Worm (Caenorhabditis elegans) whole organism, late embryonic: Measurements from ENCODE around the gene W06F12.2.

Experiments used
- C08G9.2 ChIP-seq: sonication (generic microtip); optimal IDR thresholded peaks from 2 replicates; lab custom pipeline; 2016; ENCODE audit warnings: mild to moderate bottlenecking, missing genetic modification characterization, moderate library complexity, missing compliant biosample characterization
- C38D4.7 ChIP-seq: fragments of 200-800 bp; sonication (Bioruptor generic); optimal IDR thresholded peaks from 2 replicates; lab custom pipeline; 2018; ENCODE audit warnings: mild to moderate bottlenecking, missing genetic modification characterization, moderate library complexity, missing compliant biosample characterization
- K09A11.1 ChIP-seq: sonication (generic microtip); optimal IDR thresholded peaks from 2 replicates; lab custom pipeline; 2017; ENCODE audit warnings: antibody characterized with exemption, mild to moderate bottlenecking, missing genetic modification characterization, missing compliant biosample characterization; ENCODE audit not compliant: insufficient read depth
- T23F11.4 ChIP-seq: fragments of 200-800 bp; sonication (Bioruptor generic); optimal IDR thresholded peaks from 2 replicates; lab custom pipeline; 2018; ENCODE audit warnings: mild to moderate bottlenecking, missing genetic modification characterization, missing compliant biosample characterization
- Y22D7AL.16 ChIP-seq: sonication (generic microtip); optimal IDR thresholded peaks from 2 replicates; lab custom pipeline; 2016; ENCODE audit warnings: missing genetic modification characterization, missing compliant biosample characterization
- ama-1 ChIP-seq: fragments of 150-350 bp; optimal IDR thresholded peaks from 2 replicates; lab custom pipeline; 2014
- ceh-2 ChIP-seq: sonication (generic microtip); optimal IDR thresholded peaks from 2 replicates; lab custom pipeline; 2016; ENCODE audit warnings: missing genotype, missing genetic modification characterization, missing compliant biosample characterization
- ceh-24 ChIP-seq: sonication (generic microtip); optimal IDR thresholded peaks from 2 replicates; lab custom pipeline; 2016; ENCODE audit warnings: mild to moderate bottlenecking, missing genetic modification characterization, missing compliant biosample characterization
- ceh-34 ChIP-seq: sonication (generic microtip); optimal IDR thresholded peaks from 2 replicates; lab custom pipeline; 2016; ENCODE audit warnings: mild to moderate bottlenecking, missing genetic modification characterization, missing compliant biosample characterization
- ceh-45 ChIP-seq: fragments of 200-800 bp; sonication (Bioruptor generic); IDR thresholded peaks from 2 replicates; pipeline ENCODE4 v1.3.6; 2022; ENCODE audit warnings: missing genetic modification reagents, missing genetic modification characterization, missing compliant biosample characterization
- ceh-48 ChIP-seq: sonication (generic microtip); optimal IDR thresholded peaks from 2 replicates; lab custom pipeline; 2016; ENCODE audit warnings: missing genetic modification characterization, inconsistent platforms, missing compliant biosample characterization
- che-1 ChIP-seq: sonication (generic microtip); optimal IDR thresholded peaks from 2 replicates; lab custom pipeline; 2016; ENCODE audit warnings: mild to moderate bottlenecking, missing genetic modification characterization, missing compliant biosample characterization
- dve-1 ChIP-seq: sonication (generic microtip); optimal IDR thresholded peaks from 2 replicates; lab custom pipeline; 2017; ENCODE audit warnings: antibody characterized with exemption, mild to moderate bottlenecking, missing genetic modification characterization, missing compliant biosample characterization
- eyg-1 ChIP-seq: sonication (generic microtip); optimal IDR thresholded peaks from 2 replicates; lab custom pipeline; 2016; ENCODE audit warnings: missing genotype, missing genetic modification characterization, missing compliant biosample characterization
- fax-1 ChIP-seq: sonication (generic microtip); optimal IDR thresholded peaks from 2 replicates; lab custom pipeline; 2016; ENCODE audit warnings: missing genotype, missing genetic modification characterization, missing compliant biosample characterization
- fkh-6 ChIP-seq: sonication (generic microtip); optimal IDR thresholded peaks from 2 replicates; lab custom pipeline; 2016; ENCODE audit warnings: missing genetic modification characterization, missing compliant biosample characterization
- gmeb-2 ChIP-seq: sonication (generic microtip); optimal IDR thresholded peaks from 2 replicates; lab custom pipeline; 2016; ENCODE audit warnings: missing genetic modification characterization, inconsistent platforms, missing compliant biosample characterization
- hlh-13 ChIP-seq: fragments of 200-800 bp; sonication (Bioruptor generic); optimal IDR thresholded peaks from 2 replicates; lab custom pipeline; 2018; ENCODE audit warnings: mild to moderate bottlenecking, missing genetic modification characterization, missing compliant biosample characterization
- hlh-15 ChIP-seq: sonication (generic microtip); optimal IDR thresholded peaks from 2 replicates; lab custom pipeline; 2016; ENCODE audit warnings: missing genetic modification characterization, missing compliant biosample characterization
- hlh-30 ChIP-seq: sonication (generic microtip); optimal IDR thresholded peaks from 2 replicates; lab custom pipeline; 2017; ENCODE audit warnings: antibody characterized with exemption, missing genetic modification characterization, missing compliant biosample characterization; ENCODE audit not compliant: insufficient read depth
- hlh-8 ChIP-seq: sonication (generic microtip); optimal IDR thresholded peaks from 2 replicates; lab custom pipeline; 2016; ENCODE audit warnings: missing genotype, missing genetic modification characterization, missing compliant biosample characterization
- lim-6 ChIP-seq: sonication (generic microtip); optimal IDR thresholded peaks from 2 replicates; lab custom pipeline; 2016; ENCODE audit warnings: missing genetic modification characterization, missing compliant biosample characterization
- madf-2 ChIP-seq: sonication (generic microtip); optimal IDR thresholded peaks from 2 replicates; lab custom pipeline; 2017; ENCODE audit warnings: missing genetic modification characterization, missing compliant biosample characterization
- nfya-1 ChIP-seq: sonication (generic microtip); optimal IDR thresholded peaks from 2 replicates; lab custom pipeline; 2017; ENCODE audit warnings: missing genetic modification characterization, mild to moderate bottlenecking, missing compliant biosample characterization, antibody characterized with exemption, moderate library complexity
- nhr-11 ChIP-seq: fragments of 150-350 bp; optimal IDR thresholded peaks from 2 replicates; lab custom pipeline; 2014; ENCODE audit warnings: missing biosample characterization, missing genetic modification characterization
- npax-4 ChIP-seq: sonication (generic microtip); optimal IDR thresholded peaks from 2 replicates; lab custom pipeline; 2016; ENCODE audit warnings: missing genetic modification characterization, missing compliant biosample characterization
- pag-3 ChIP-seq: sonication (generic microtip); optimal IDR thresholded peaks from 2 replicates; lab custom pipeline; 2016; ENCODE audit warnings: missing compliant biosample characterization, missing genetic modification characterization, borderline replicate concordance
- pat-9 ChIP-seq: fragments of 200-800 bp; sonication (Bioruptor generic); optimal IDR thresholded peaks from 2 replicates; lab custom pipeline; 2018; ENCODE audit warnings: mild to moderate bottlenecking, missing genetic modification characterization, moderate library complexity, missing compliant biosample characterization
- pax-1 ChIP-seq: fragments of 150-350 bp; optimal IDR thresholded peaks from 2 replicates; lab custom pipeline; 2014; ENCODE audit warnings: missing biosample characterization, missing genetic modification characterization
- pqm-1 ChIP-seq: sonication (generic microtip); optimal IDR thresholded peaks from 2 replicates; lab custom pipeline; 2016; ENCODE audit warnings: missing genetic modification characterization, missing compliant biosample characterization
- ref-2 ChIP-seq: sonication (generic microtip); optimal IDR thresholded peaks from 2 replicates; lab custom pipeline; 2016; ENCODE audit warnings: missing genetic modification characterization, missing compliant biosample characterization
- rnt-1 ChIP-seq: sonication (generic microtip); optimal IDR thresholded peaks from 2 replicates; lab custom pipeline; 2016; ENCODE audit warnings: missing genetic modification characterization, missing compliant biosample characterization
- sox-2 ChIP-seq: fragments of 200-800 bp; sonication (Bioruptor generic); IDR thresholded peaks from 2 replicates; pipeline ENCODE4 v1.3.6; 2022; ENCODE audit warnings: missing genetic modification reagents, missing genetic modification characterization, missing compliant biosample characterization
- sox-4 ChIP-seq: sonication (generic microtip); optimal IDR thresholded peaks from 2 replicates; lab custom pipeline; 2017; ENCODE audit warnings: mild to moderate bottlenecking, missing genetic modification characterization, inconsistent platforms, missing compliant biosample characterization
- tbx-2 ChIP-seq: sonication (generic microtip); optimal IDR thresholded peaks from 2 replicates; lab custom pipeline; 2016; ENCODE audit warnings: missing genetic modification characterization, missing compliant biosample characterization
- ttx-3 ChIP-seq: sonication (generic microtip); optimal IDR thresholded peaks from 2 replicates; lab custom pipeline; 2016; ENCODE audit warnings: missing genetic modification reagents, missing genetic modification characterization, missing compliant biosample characterization
- unc-3 ChIP-seq, 2 experiments: fragments of 200-800 bp in 1 of 2; sonication (Bioruptor generic) in 1 of 2; sonication (generic microtip) in 1 of 2; conservative IDR thresholded peaks in 1 of 2; optimal IDR thresholded peaks in 1 of 2; 2 replicates each; pipeline versions ENCODE4 v1.3.6 to Lab custom; 2016 to 2022; ENCODE audit warnings: missing compliant biosample characterization in 2 of 2, missing genetic modification characterization in 2 of 2, missing genetic modification reagents in 1 of 2
- unc-86 ChIP-seq: sonication (generic microtip); optimal IDR thresholded peaks from 2 replicates; lab custom pipeline; 2016; ENCODE audit warnings: missing genetic modification characterization, missing compliant biosample characterization
- zip-5 ChIP-seq: sonication (generic microtip); optimal IDR thresholded peaks from 2 replicates; lab custom pipeline; 2016; ENCODE audit warnings: missing genetic modification characterization, missing compliant biosample characterization

The W06F12.2 gene

ce11 chrIII:13687211-13687610 lies 44.3 kb downstream of the W06F12.2 start, which contains the start of gene cul-2:
Gene cul-2 (plus strand): TSS chrIII:13687269.
- TF ChIP-seq zip-5: no peak
- TF ChIP-seq K09A11.1 (tag; lab: Kevin White, UChicago): no peak
- TF ChIP-seq lim-6 (tag; lab: Kevin White, UChicago): no peak
- TF ChIP-seq unc-86 (tag; lab: Kevin White, UChicago): no peak
- TF ChIP-seq sox-2: no peak
- TF ChIP-seq hlh-13 (GFP tag; lab: Kevin White, UChicago): no peak
- peak; percentile 43 for TF ChIP-seq ceh-48 (tag; lab: Kevin White, UChicago)
- TF ChIP-seq madf-2 (tag; lab: Kevin White, UChicago): no peak
- no peak for TF ChIP-seq C08G9.2 (tag; lab: Kevin White, UChicago)
- TF ChIP-seq ceh-45: no peak
- no peak for TF ChIP-seq rnt-1
- no peak for TF ChIP-seq sox-4
- TF ChIP-seq pax-1: no peak
- TF ChIP-seq tbx-2: no peak
- TF ChIP-seq gmeb-2 (tag; lab: Kevin White, UChicago): no peak
- peak; percentile 8 for TF ChIP-seq hlh-30 (tag; lab: Kevin White, UChicago)
- TF ChIP-seq nfya-1 (tag; lab: Kevin White, UChicago): peak; percentile 36
- TF ChIP-seq T23F11.4: no peak
- TF ChIP-seq che-1 (tag; lab: Kevin White, UChicago): no peak
- TF ChIP-seq pag-3: no peak

ce11 chrIII:13686309-13686708 lies 45.2 kb downstream of the W06F12.2 start, which contains the start of gene dyf-2:
Gene dyf-2 (minus strand): TSS chrIII:13686445.
- TF ChIP-seq eyg-1: no peak
- TF ChIP-seq hlh-8: no peak
- no peak for TF ChIP-seq Y22D7AL.16 (tag; lab: Kevin White, UChicago)
- no peak for TF ChIP-seq unc-86 (tag; lab: Kevin White, UChicago)
- TF ChIP-seq sox-2: no peak
- TF ChIP-seq zip-5: no peak

ce11 chrIII:13684236-13684635 lies 47.3 kb downstream of the W06F12.2 start:
- TF ChIP-seq unc-3 (GFP tag; conservative IDR thresholded peaks at IDR 0.05; lab: Robert Waterston, UW) (no peak), unc-3 (tag; optimal IDR thresholded peaks at IDR 0.05; lab: Kevin White, UChicago) (no peak), pat-9 (tag; lab: Kevin White, UChicago) (no peak), pax-1 (no peak), lim-6 (tag; lab: Kevin White, UChicago) (no peak), pag-3 (no peak), nhr-11 (no peak), ceh-24 (tag; lab: Kevin White, UChicago) (no peak), ama-1 (lab: Kevin White, UChicago) (no peak), ttx-3 (tag; lab: Kevin White, UChicago) (no peak)

DNA sequence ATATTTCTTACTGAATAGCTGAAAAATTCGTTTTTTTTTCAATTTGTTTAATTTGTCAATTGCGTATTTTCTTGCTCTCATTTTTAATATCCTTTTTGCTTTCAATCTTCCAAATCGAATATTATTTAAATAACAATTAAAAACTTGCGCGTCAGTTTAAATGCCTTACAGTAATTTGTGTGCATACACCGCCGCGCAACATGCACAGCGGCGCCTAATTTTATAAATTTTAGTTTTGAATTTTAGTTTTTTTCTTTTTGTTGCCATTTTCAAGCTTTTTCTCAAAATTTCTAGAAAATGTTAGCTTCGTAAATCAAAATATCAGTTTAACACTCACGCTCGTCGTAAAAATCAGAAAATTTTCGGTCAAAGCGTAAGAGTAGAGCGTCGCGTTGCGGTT lies 48.2 kb downstream of the W06F12.2 start:
- TF ChIP-seq pqm-1 (tag; lab: Kevin White, UChicago) (no peak), dve-1 (tag; lab: Kevin White, UChicago) (no peak), C08G9.2 (tag; lab: Kevin White, UChicago) (no peak), hlh-15 (tag; lab: Kevin White, UChicago) (no peak), hlh-8 (no peak), sox-2 (no peak), che-1 (tag; lab: Kevin White, UChicago) (no peak), fkh-6 (tag; lab: Kevin White, UChicago) (no peak), npax-4 (tag; lab: Kevin White, UChicago) (no peak), ceh-34 (tag; lab: Kevin White, UChicago) (no peak), C38D4.7 (no peak), ama-1 (lab: Kevin White, UChicago) (no peak), ref-2 (tag; lab: Kevin White, UChicago) (no peak), ceh-2 (tag; lab: Kevin White, UChicago) (no peak), fax-1 (no peak)
